Worm (Caenorhabditis elegans): ENCODE data around the gene amt-2.

amt-2 gene

ce11 chrIV:13032153-13032552, 10.0 kb upstream of the amt-2 start:
- TF ChIP-seq ceh-28 (tag; optimal IDR thresholded peaks at IDR 0.05) (no peak), skn-1 (tag; optimal IDR thresholded peaks at IDR 0.05) (no peak), Y75B8A.6 (GFP tag; IDR thresholded peaks at IDR 0.05) (no peak), daf-19 (GFP tag; conservative IDR thresholded peaks at IDR 0.05) (no peak), mes-2 (tag; optimal IDR thresholded peaks at IDR 0.05; ENCODE audit: poor library complexity, severe bottlenecking) (no peak), dmd-6 (GFP tag; IDR thresholded peaks at IDR 0.05) (no peak), nhr-28 (tag; optimal IDR thresholded peaks at IDR 0.05) (peak; percentile 21), cey-2 (tag; optimal IDR thresholded peaks at IDR 0.05; ENCODE audit: borderline replicate concordance, insufficient read depth) (no peak), ama-1 (optimal IDR thresholded peaks at IDR 0.05) (no peak), Y105C5A.15 (GFP tag; IDR thresholded peaks at IDR 0.05) (no peak), D1046.2 (GFP tag; IDR thresholded peaks at IDR 0.05) (no peak), fos-1 (tag; optimal IDR thresholded peaks at IDR 0.05) (no peak), F44E2.7 (GFP tag; IDR thresholded peaks at IDR 0.05) (no peak), jun-1 (tag; optimal IDR thresholded peaks at IDR 0.05) (no peak), T20F7.1 (GFP tag; optimal IDR thresholded peaks at IDR 0.05) (no peak), arid-1 (GFP tag; conservative IDR thresholded peaks at IDR 0.05) (no peak), zfp-2 (tag; optimal IDR thresholded peaks at IDR 0.05) (no peak), hmg-1.1 (GFP tag; IDR thresholded peaks at IDR 0.05) (no peak), aly-2 (tag; optimal IDR thresholded peaks at IDR 0.05) (no peak), fkh-10 (GFP tag; optimal IDR thresholded peaks at IDR 0.05) (no peak), nhr-102 (tag; optimal IDR thresholded peaks at IDR 0.05) (no peak), madf-5 (GFP tag; IDR thresholded peaks at IDR 0.05) (no peak), F49E8.2 (tag; optimal IDR thresholded peaks at IDR 0.05; ENCODE audit: borderline replicate concordance) (no peak), unc-62 (GFP tag; optimal IDR thresholded peaks at IDR 0.05 in 1 of 2) (peak in 1 of 2 experiments; percentile 10), unc-62 (tag; optimal IDR thresholded peaks at IDR 0.05) (no peak), daf-8 (GFP tag; IDR thresholded peaks at IDR 0.05) (no peak), lin-1 (GFP tag; IDR thresholded peaks at IDR 0.05) (no peak), sdz-12 (GFP tag; optimal IDR thresholded peaks at IDR 0.05) (no peak), lin-29 (GFP tag; IDR thresholded peaks at IDR 0.05) (no peak), vab-7 (GFP tag; IDR thresholded peaks at IDR 0.05) (no peak), daf-12 (tag; optimal IDR thresholded peaks at IDR 0.05) (no peak), Y5F2A.4 (GFP tag; optimal IDR thresholded peaks at IDR 0.05) (no peak), zag-1 (tag; optimal IDR thresholded peaks at IDR 0.05) (no peak), lim-7 (GFP tag; IDR thresholded peaks at IDR 0.05) (no peak), spr-3 (GFP tag; optimal IDR thresholded peaks at IDR 0.05) (no peak), hif-1 (tag; optimal IDR thresholded peaks at IDR 0.05) (no peak), ceh-44 (GFP tag; IDR thresholded peaks at IDR 0.05) (no peak), tag-97 (GFP tag; IDR thresholded peaks at IDR 0.05) (no peak), ceh-32 (tag; optimal IDR thresholded peaks at IDR 0.05; ENCODE audit: poor library complexity) (no peak), nhr-10 (tag; optimal IDR thresholded peaks at IDR 0.05) (no peak), F26F4.8 (GFP tag; conservative IDR thresholded peaks at IDR 0.05) (no peak), ceh-82 (tag; optimal IDR thresholded peaks at IDR 0.05) (no peak), unc-130 (GFP tag; optimal IDR thresholded peaks at IDR 0.05) (no peak), nhr-77 (tag; optimal IDR thresholded peaks at IDR 0.05) (no peak), mep-1 (tag; optimal IDR thresholded peaks at IDR 0.05) (no peak), pha-4 (GFP tag; IDR thresholded peaks at IDR 0.05) (no peak), pha-4 (tag; optimal IDR thresholded peaks at IDR 0.05) (no peak), mdl-1 (tag; optimal IDR thresholded peaks at IDR 0.05) (peak in 1 of 2 experiments; percentile 12), nhr-25 (tag; optimal IDR thresholded peaks at IDR 0.05; ENCODE audit: borderline replicate concordance, insufficient read depth) (no peak), gei-8 (GFP tag; optimal IDR thresholded peaks at IDR 0.05) (no peak), pqm-1 (tag; optimal IDR thresholded peaks at IDR 0.05) (peak; percentile 28), zip-2 (tag; optimal IDR thresholded peaks at IDR 0.05) (no peak), set-16 (GFP tag; IDR thresholded peaks at IDR 0.05) (no peak)

Measured in whole organism, L4 larva.